Fruit fly (Drosophila melanogaster): ENCODE data around the gene Zw10.

The Zw10 gene

DNA sequence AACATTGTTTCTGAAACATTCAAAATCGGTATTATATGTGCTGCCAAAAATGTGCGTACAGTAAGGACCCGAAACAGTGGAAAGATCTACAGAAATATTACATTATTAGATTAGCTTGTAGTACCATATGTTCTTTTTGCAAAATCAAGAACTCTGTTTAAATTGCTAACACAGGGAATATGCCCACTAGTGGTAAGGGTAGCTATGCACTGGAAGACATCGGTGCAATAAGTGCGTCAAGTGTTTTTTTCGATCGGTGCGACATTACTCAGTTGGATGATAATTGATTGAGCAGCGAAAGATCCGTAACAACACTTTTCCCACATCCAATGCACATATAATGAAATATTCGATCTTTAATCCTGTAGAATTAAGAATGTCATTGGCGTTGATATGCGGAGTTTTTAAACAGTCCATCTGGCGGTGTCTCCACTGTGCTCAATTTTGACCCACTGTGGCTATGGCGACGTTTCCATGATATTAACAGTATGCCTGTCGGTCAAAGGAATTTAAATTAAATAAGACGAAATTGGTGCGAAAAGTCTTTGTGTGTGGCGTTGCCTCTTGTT, 31.2 kb downstream of the Zw10 start (continued):
- no peak for TF ChIP-seq bbx (GFP tag; IDR thresholded peaks at IDR 0.05; ENCODE audit: partially characterized antibody)
- no peak for TF ChIP-seq CG4617 (GFP tag; optimal IDR thresholded peaks at IDR 0.05; ENCODE audit: borderline replicate concordance)
- no peak for TF ChIP-seq GATAe (GFP tag; conservative IDR thresholded peaks at IDR 0.05)
- TF ChIP-seq CG13123 (GFP tag; optimal IDR thresholded peaks at IDR 0.05) = no peak
- no peak for TF ChIP-seq inv (GFP tag; IDR thresholded peaks at IDR 0.05; ENCODE audit: partially characterized antibody)
- no peak for TF ChIP-seq CG17612 (GFP tag; IDR thresholded peaks at IDR 0.05)
- TF ChIP-seq ftz-f1 (GFP tag; optimal IDR thresholded peaks at IDR 0.05) = no peak
- TF ChIP-seq Drgx (GFP tag; IDR thresholded peaks at IDR 0.05) = peak; percentile 41; the same call in 1 of the 2 replicates
- 0 out of 3 replicates have a peak, but pooled peaks have one; percentile 11 for TF ChIP-seq CG17361 (GFP tag; IDR thresholded peaks at IDR 0.05)
- TF ChIP-seq Sox102F (GFP tag; optimal IDR thresholded peaks at IDR 0.05) = no peak
- no peak for TF ChIP-seq CG11723 (GFP tag; optimal IDR thresholded peaks at IDR 0.05)
- no peak for TF ChIP-seq CG30020 (tag; optimal IDR thresholded peaks at IDR 0.05)
- TF ChIP-seq CG12391 (tag; optimal IDR thresholded peaks at IDR 0.05) = peak; percentile 0
- TF ChIP-seq CG31365 (tag; optimal IDR thresholded peaks at IDR 0.05) = no peak
- TF ChIP-seq h (optimal IDR thresholded peaks at IDR 0.05) = no peak
- TF ChIP-seq lola (GFP tag; optimal IDR thresholded peaks at IDR 0.05) = no peak
- no peak for TF ChIP-seq Usf (GFP tag; optimal IDR thresholded peaks at IDR 0.05)
- TF ChIP-seq chif (GFP tag; optimal IDR thresholded peaks at IDR 0.05) = peak in 1 of 2 experiments; percentile 17
- TF ChIP-seq Dll (GFP tag; IDR thresholded peaks at IDR 0.05; ENCODE audit: partially characterized antibody) = no peak

DNA sequence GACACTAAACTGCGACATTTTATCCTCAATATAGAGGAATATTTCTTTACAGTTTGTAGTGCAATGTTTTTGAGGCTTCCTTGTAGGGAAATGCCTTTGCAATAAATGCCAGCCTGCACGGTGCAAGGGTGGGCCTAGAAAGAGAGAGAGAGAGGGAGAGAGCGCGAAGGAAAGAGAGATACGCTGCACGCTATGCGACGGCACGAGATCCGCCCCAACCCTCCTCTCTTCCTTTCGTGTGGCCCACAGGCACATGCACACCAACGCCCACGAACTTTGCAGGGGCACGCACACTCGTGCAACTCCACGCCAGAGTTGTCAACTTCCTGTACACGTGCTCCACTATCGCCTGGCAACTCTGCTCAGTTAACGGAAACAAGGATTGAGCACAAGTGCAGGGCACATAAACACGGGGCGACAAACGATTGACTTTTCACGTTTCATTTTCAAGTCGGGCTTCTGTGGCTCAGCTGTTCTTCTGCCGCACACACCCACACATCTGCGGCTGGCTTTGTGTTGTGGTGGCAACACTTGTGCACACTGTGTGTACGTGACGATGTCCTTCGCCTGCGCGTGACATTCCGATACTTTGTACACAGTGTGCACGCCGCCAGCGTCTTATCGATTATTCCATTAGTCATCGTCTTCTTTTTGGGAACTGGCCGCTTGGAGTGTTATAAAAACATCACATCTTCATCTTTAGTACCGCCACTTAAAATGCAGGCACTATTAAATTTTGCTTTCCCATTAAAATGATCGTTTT, 32.1 kb downstream of the Zw10 start:
- TF ChIP-seq gcm2 (GFP tag; optimal IDR thresholded peaks at IDR 0.05) (no peak), CG6791 (GFP tag; IDR thresholded peaks at IDR 0.05; ENCODE audit: partially characterized antibody) (0 out of 3 replicates have a peak, but pooled peaks have one; percentile 46), CG12942 (GFP tag; optimal IDR thresholded peaks at IDR 0.05) (no peak), CG8290 (GFP tag; optimal IDR thresholded peaks at IDR 0.05) (no peak), CG8290 (tag; optimal IDR thresholded peaks at IDR 0.05) (no peak), grau (tag; optimal IDR thresholded peaks at IDR 0.05) (no peak), grn (GFP tag; optimal IDR thresholded peaks at IDR 0.05) (no peak), Trl (optimal IDR thresholded peaks at IDR 0.05) (peak; percentile 11 to 47), Trl (GFP tag; optimal IDR thresholded peaks at IDR 0.05) (no peak), onecut (GFP tag; IDR thresholded peaks at IDR 0.05) (peak; percentile 69), hb (GFP tag; IDR thresholded peaks at IDR 0.05; ENCODE audit: partially characterized antibody) (no peak), crp (GFP tag; optimal IDR thresholded peaks at IDR 0.05) (peak in 1 of 2 experiments; percentile 12), gro (GFP tag; optimal IDR thresholded peaks at IDR 0.05) (no peak), CG1832 (GFP tag; optimal IDR thresholded peaks at IDR 0.05) (peak; percentile 55), Eip74EF (GFP tag; optimal IDR thresholded peaks at IDR 0.05) (no peak), Tbp (GFP tag; optimal IDR thresholded peaks at IDR 0.05) (no peak), NfI (GFP tag; optimal IDR thresholded peaks at IDR 0.05) (no peak), eyg (GFP tag; optimal IDR thresholded peaks at IDR 0.05) (no peak), Scr (GFP tag; IDR thresholded peaks at IDR 0.05; ENCODE audit: partially characterized antibody) (0 out of 2 replicates have a peak, but pooled peaks have one; percentile 31), CG6272 (GFP tag; IDR thresholded peaks at IDR 0.05) (no peak), cg (GFP tag; optimal IDR thresholded peaks at IDR 0.05) (peak; percentile 51), mam (GFP tag; optimal IDR thresholded peaks at IDR 0.05) (no peak), ab (GFP tag; optimal IDR thresholded peaks at IDR 0.05) (no peak), knrl (GFP tag; IDR thresholded peaks at IDR 0.05; ENCODE audit: partially characterized antibody) (peak; percentile 20; the same call in 1 of the 3 replicates), zf30C (GFP tag; optimal IDR thresholded peaks at IDR 0.05) (no peak), dysf (GFP tag; IDR thresholded peaks at IDR 0.05) (peak; percentile 30; the same call in 1 of the 3 replicates), CG8359 (GFP tag; optimal IDR thresholded peaks at IDR 0.05; ENCODE audit: borderline replicate concordance) (no peak), Optix (GFP tag; IDR thresholded peaks at IDR 0.05) (no peak), Hr51 (GFP tag; optimal IDR thresholded peaks at IDR 0.05) (peak in 1 of 2 experiments; percentile 6), Dll (GFP tag; IDR thresholded peaks at IDR 0.05; ENCODE audit: partially characterized antibody) (no peak)
